Fruit fly (Drosophila melanogaster) whole organism, prepupa: ENCODE data around the gene CG2202.
A peak's percentile ranks its signal among the peaks of the same experiment; 100 is the strongest.

Source experiments
- Blimp-1 ChIP-seq: fragments of 200-800 bp; sonication (Bioruptor generic); optimal IDR thresholded peaks from 3 replicates; lab custom pipeline; 2017; ENCODE audit warnings: missing biosample characterization, missing genetic modification characterization, mild to moderate bottlenecking, moderate library complexity, missing genetic modification reagents
- CG10631 ChIP-seq: fragments of 200-800 bp; sonication (Bioruptor generic); optimal IDR thresholded peaks from 2 replicates; lab custom pipeline; 2016; ENCODE audit warnings: missing biosample characterization, missing genetic modification characterization
- CG10669 ChIP-seq: fragments of 200-800 bp; sonication (Bioruptor generic); optimal IDR thresholded peaks from 3 replicates; lab custom pipeline; 2018; ENCODE audit warnings: missing biosample characterization, mild to moderate bottlenecking, missing genetic modification characterization, moderate library complexity
- CG11762 ChIP-seq: fragments of 200-800 bp; sonication (Bioruptor generic); optimal IDR thresholded peaks from 3 replicates; lab custom pipeline; 2016; ENCODE audit warnings: missing biosample characterization, missing genetic modification characterization; ENCODE audit not compliant: insufficient read depth
- CG11902 ChIP-seq: fragments of 200-800 bp; sonication (Bioruptor generic); optimal IDR thresholded peaks from 3 replicates; lab custom pipeline; 2016; ENCODE audit warnings: missing biosample characterization, missing genetic modification characterization
- CG15336 ChIP-seq: fragments of 200-800 bp; sonication (Bioruptor generic); IDR thresholded peaks from 2 replicates; pipeline ENCODE4 v1.3.6; 2022; ENCODE audit warnings: missing biosample characterization, missing genetic modification characterization
- CG1621 ChIP-seq: fragments of 200-800 bp; sonication (Bioruptor generic); optimal IDR thresholded peaks from 3 replicates; lab custom pipeline; 2018; ENCODE audit warnings: missing biosample characterization, mild to moderate bottlenecking, missing genetic modification characterization
- CG3032 ChIP-seq: fragments of 200-800 bp; optimal IDR thresholded peaks from 2 replicates; lab custom pipeline; 2019; ENCODE audit warnings: missing biosample characterization, mild to moderate bottlenecking, missing genetic modification characterization, moderate library complexity
- CG32006 ChIP-seq: fragments of 200-800 bp; sonication (Bioruptor generic); optimal IDR thresholded peaks from 3 replicates; lab custom pipeline; 2017; ENCODE audit warnings: missing biosample characterization, mild to moderate bottlenecking, missing genetic modification characterization
- CG34406 ChIP-seq: fragments of 200-800 bp; sonication (Bioruptor generic); optimal IDR thresholded peaks from 3 replicates; lab custom pipeline; 2016; ENCODE audit warnings: missing biosample characterization, missing genetic modification characterization
- CG4318 ChIP-seq: fragments of 200-800 bp; sonication (Bioruptor generic); optimal IDR thresholded peaks from 3 replicates; lab custom pipeline; 2017; ENCODE audit warnings: missing biosample characterization, mild to moderate bottlenecking, missing genetic modification characterization
- CG6854 ChIP-seq: fragments of 200-800 bp; sonication (Bioruptor generic); optimal IDR thresholded peaks from 2 replicates; lab custom pipeline; 2017; ENCODE audit warnings: missing biosample characterization, mild to moderate bottlenecking, missing genetic modification characterization
- CG7368 ChIP-seq: fragments of 200-800 bp; sonication (Bioruptor generic); optimal IDR thresholded peaks from 3 replicates; lab custom pipeline; 2016; ENCODE audit warnings: missing biosample characterization, missing genetic modification characterization
- CG8119 ChIP-seq: fragments of 200-800 bp; sonication (Bioruptor generic); IDR thresholded peaks from 3 replicates; pipeline ENCODE4 v1.3.6; 2022; ENCODE audit warnings: missing biosample characterization, missing genetic modification characterization
- CG8632 ChIP-seq: fragments of 200-800 bp; sonication (Bioruptor generic); optimal IDR thresholded peaks from 3 replicates; lab custom pipeline; 2016; ENCODE audit warnings: missing biosample characterization, missing genetic modification characterization
- CG9139 ChIP-seq: fragments of 200-800 bp; sonication (Bioruptor generic); optimal IDR thresholded peaks from 3 replicates; lab custom pipeline; 2017; ENCODE audit warnings: missing biosample characterization, mild to moderate bottlenecking, missing genetic modification characterization
- Eip75B ChIP-seq: fragments of 200-800 bp; sonication (Bioruptor generic); optimal IDR thresholded peaks from 3 replicates; lab custom pipeline; 2016; ENCODE audit warnings: missing biosample characterization, missing genetic modification characterization
- Eip78C ChIP-seq: fragments of 200-800 bp; sonication (Bioruptor generic); peaks from one replicate; lab custom pipeline; 2016; ENCODE audit warnings: missing biosample characterization, missing genetic modification characterization
- Gug ChIP-seq: fragments of 200-800 bp; sonication (Bioruptor generic); IDR thresholded peaks from 2 replicates; pipeline ENCODE4 v1.3.6; 2022; ENCODE audit warnings: missing biosample characterization, missing genetic modification characterization
- Hr38 ChIP-seq: sonication (Bioruptor generic); optimal IDR thresholded peaks from 2 replicates; lab custom pipeline; 2016; ENCODE audit warnings: missing biosample characterization, missing genetic modification characterization
- Hr4 ChIP-seq: fragments of 200-800 bp; sonication (Bioruptor generic); optimal IDR thresholded peaks from 3 replicates; lab custom pipeline; 2016; ENCODE audit warnings: missing biosample characterization, missing genetic modification characterization
- Lpt ChIP-seq: fragments of 200-800 bp; sonication (Bioruptor generic); optimal IDR thresholded peaks from 3 replicates; lab custom pipeline; 2016; ENCODE audit warnings: missing biosample characterization, missing genetic modification characterization
- OdsH ChIP-seq: fragments of 200-800 bp; sonication (Bioruptor generic); optimal IDR thresholded peaks from 3 replicates; lab custom pipeline; 2016; ENCODE audit warnings: missing biosample characterization, missing genetic modification characterization
- Sox14 ChIP-seq: fragments of 200-800 bp; sonication (Bioruptor generic); optimal IDR thresholded peaks from 3 replicates; lab custom pipeline; 2016; ENCODE audit warnings: missing biosample characterization, missing genetic modification characterization
- acj6 ChIP-seq: fragments of 200-800 bp; sonication (Bioruptor generic); optimal IDR thresholded peaks from 3 replicates; lab custom pipeline; 2016; ENCODE audit warnings: missing biosample characterization, missing genetic modification characterization
- cyc ChIP-seq: fragments of 200-800 bp; sonication (Bioruptor generic); optimal IDR thresholded peaks from 3 replicates; lab custom pipeline; 2016; ENCODE audit warnings: missing biosample characterization, missing genetic modification characterization
- dac ChIP-seq: fragments of 200-800 bp; sonication (Bioruptor generic); optimal IDR thresholded peaks from 2 replicates; lab custom pipeline; 2017; ENCODE audit warnings: missing biosample characterization, mild to moderate bottlenecking, missing genetic modification characterization
- dsx ChIP-seq: fragments of 200-800 bp; optimal IDR thresholded peaks from 3 replicates; lab custom pipeline; 2019; ENCODE audit warnings: missing biosample characterization, mild to moderate bottlenecking, missing genetic modification characterization, moderate library complexity; ENCODE audit not compliant: poor library complexity, severe bottlenecking
- eg ChIP-seq: fragments of 200-800 bp; sonication (Bioruptor generic); IDR thresholded peaks from 3 replicates; pipeline ENCODE4 v1.3.6; 2022; ENCODE audit warnings: missing biosample characterization, missing genetic modification characterization
- esn ChIP-seq: fragments of 200-800 bp; sonication (Bioruptor generic); optimal IDR thresholded peaks from 2 replicates; lab custom pipeline; 2016; ENCODE audit warnings: missing biosample characterization, mild to moderate bottlenecking, missing genetic modification characterization, moderate library complexity
- fd59A ChIP-seq: fragments of 200-800 bp; sonication (Bioruptor generic); optimal IDR thresholded peaks from 2 replicates; lab custom pipeline; 2017; ENCODE audit warnings: missing biosample characterization, mild to moderate bottlenecking, missing genetic modification characterization, missing genetic modification reagents
- fd85E ChIP-seq: fragments of 200-800 bp; sonication (Bioruptor generic); optimal IDR thresholded peaks from 3 replicates; lab custom pipeline; 2016; ENCODE audit warnings: missing biosample characterization, missing genetic modification characterization
- fkh ChIP-seq: fragments of 200-800 bp; sonication (Bioruptor generic); optimal IDR thresholded peaks from 3 replicates; lab custom pipeline; 2017; ENCODE audit warnings: missing biosample characterization, mild to moderate bottlenecking, missing genetic modification characterization, moderate library complexity
- lz ChIP-seq: fragments of 200-800 bp; sonication (Bioruptor generic); optimal IDR thresholded peaks from 3 replicates; lab custom pipeline; 2016; ENCODE audit warnings: missing biosample characterization, missing genetic modification characterization
- net ChIP-seq: fragments of 200-800 bp; sonication (Bioruptor generic); optimal IDR thresholded peaks from 3 replicates; lab custom pipeline; 2016; ENCODE audit warnings: missing biosample characterization, missing genetic modification characterization
- pdm3 ChIP-seq: fragments of 200-800 bp; sonication (Bioruptor generic); optimal IDR thresholded peaks from 3 replicates; lab custom pipeline; 2016; ENCODE audit warnings: missing biosample characterization, missing genetic modification characterization
- spab ChIP-seq: fragments of 200-800 bp; sonication (Bioruptor generic); optimal IDR thresholded peaks from 2 replicates; lab custom pipeline; 2017; ENCODE audit warnings: missing biosample characterization, mild to moderate bottlenecking, missing genetic modification characterization, missing genetic modification reagents
- ss ChIP-seq, 2 experiments: fragments of 200-800 bp; sonication (Bioruptor generic); optimal IDR thresholded peaks; 2 replicates in 1 of 2; 3 replicates in 1 of 2; lab custom pipeline; 2017 to 2018; ENCODE audit warnings: mild to moderate bottlenecking in 2 of 2, missing biosample characterization in 2 of 2, missing genetic modification characterization in 2 of 2, moderate library complexity in 1 of 2
- svp ChIP-seq: fragments of 200-800 bp; sonication (Bioruptor generic); peaks from one replicate; lab custom pipeline; 2016; ENCODE audit warnings: missing biosample characterization, missing genetic modification characterization
- topi ChIP-seq: fragments of 200-800 bp; sonication (Bioruptor generic); optimal IDR thresholded peaks from 3 replicates; lab custom pipeline; 2016; ENCODE audit warnings: missing biosample characterization, missing genetic modification characterization

CG2202 gene

DNA sequence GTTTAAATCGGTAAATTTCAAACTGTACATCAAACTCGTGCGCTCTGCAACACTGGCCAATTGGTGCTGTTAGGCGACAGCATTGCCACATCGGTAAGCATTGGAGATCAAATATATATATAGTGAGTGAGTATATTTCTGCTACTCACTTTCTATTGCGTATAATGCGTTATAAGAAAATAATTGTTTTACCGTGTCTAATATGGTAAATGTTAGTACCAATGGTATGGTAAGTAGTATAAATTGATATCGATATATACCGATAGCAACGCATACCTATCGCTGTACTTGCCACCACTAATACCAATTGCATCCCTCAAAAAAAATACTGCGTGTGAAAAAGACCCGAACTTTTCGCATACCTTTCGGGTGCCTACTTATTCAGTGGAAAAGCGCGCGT, 8.8 kb downstream of the CG2202 start, which contains the start of the genes sofe and CG2186 (continued):
- TF ChIP-seq CG9139 (GFP tag; lab: Kevin White, UChicago): no peak
- TF ChIP-seq Hr4: no peak
- no peak for TF ChIP-seq acj6
- no peak for TF ChIP-seq OdsH (GFP tag; lab: Kevin White, UChicago)
- peak; percentile 31 for TF ChIP-seq CG3032 (tag; lab: Kevin White, UChicago)
- TF ChIP-seq CG4318 (GFP tag; lab: Kevin White, UChicago): no peak
- TF ChIP-seq Eip75B (GFP tag; lab: Kevin White, UChicago): no peak

DNA sequence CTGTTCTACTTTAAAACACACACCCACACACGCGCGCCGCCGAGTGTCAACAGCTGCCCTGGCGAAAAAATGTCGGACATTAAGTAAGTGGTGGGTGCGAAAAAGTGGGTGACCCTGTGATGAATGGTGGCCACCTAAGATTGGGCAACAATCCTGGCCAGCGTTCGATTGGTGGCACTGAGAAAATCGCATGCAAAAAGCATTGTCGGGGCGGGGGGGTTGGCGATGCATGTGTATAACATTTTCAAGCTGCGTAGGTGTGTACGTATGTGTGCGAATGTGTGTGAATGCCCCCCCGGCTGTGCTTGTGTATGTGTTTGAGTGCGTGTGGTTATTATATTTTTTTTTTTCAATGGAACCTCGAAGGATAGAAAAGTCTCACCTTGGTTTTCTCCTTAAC, 9.3 kb downstream of the CG2202 start:
- no peak for TF ChIP-seq cyc
- no peak for TF ChIP-seq Eip75B (GFP tag; lab: Kevin White, UChicago)
- TF ChIP-seq ss (GFP tag; optimal IDR thresholded peaks at IDR 0.05; lab: Kevin White, UChicago): no peak
- TF ChIP-seq CG1621 (tag; lab: Kevin White, UChicago): no peak
- no peak for TF ChIP-seq CG11902 (GFP tag; lab: Kevin White, UChicago)
- no peak for TF ChIP-seq lz (GFP tag; lab: Kevin White, UChicago)
- TF ChIP-seq esn: no peak
- TF ChIP-seq acj6: no peak
- TF ChIP-seq CG6854 (GFP tag; lab: Kevin White, UChicago): no peak
- TF ChIP-seq svp (GFP tag; lab: Kevin White, UChicago): no peak
- no peak for TF ChIP-seq Hr38 (GFP tag; lab: Kevin White, UChicago)

DNA sequence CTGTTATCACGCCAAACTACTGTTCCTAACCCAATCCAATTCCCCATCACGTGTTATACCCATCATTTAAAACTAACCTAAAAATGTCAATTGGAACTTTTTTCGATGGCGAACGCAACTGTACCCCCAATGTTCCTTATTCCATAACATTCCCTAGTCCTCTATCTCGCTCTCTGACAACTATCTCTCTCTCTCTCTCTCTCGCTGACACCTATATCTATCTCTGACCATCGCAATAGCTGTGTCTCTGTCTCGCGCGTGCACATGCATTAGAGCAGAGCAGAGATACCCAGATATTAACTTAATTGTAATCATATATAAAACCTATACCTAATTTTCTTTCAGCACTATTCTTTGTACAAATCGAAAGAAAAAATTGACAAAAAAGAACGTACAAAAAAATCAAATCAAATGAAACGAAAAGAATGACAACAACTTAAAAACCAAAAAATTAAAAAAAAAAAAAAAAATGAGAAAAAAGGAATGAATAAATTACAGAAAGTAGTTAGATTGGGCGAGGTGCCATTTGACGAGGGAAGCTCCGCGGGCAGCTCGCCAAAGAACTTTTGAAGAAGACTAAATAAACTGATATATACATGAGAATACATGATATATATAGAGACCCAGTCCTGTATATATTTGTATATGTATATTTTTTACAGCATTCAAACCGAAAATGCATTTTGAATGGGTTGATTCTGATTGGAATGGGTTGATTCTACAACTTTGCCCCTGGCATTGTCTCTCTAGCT, 17.2 kb downstream of the CG2202 start:
- TF ChIP-seq esn (no peak), dac (GFP tag; lab: Kevin White, UChicago) (no peak), cyc (no peak), topi (no peak), CG1621 (tag; lab: Kevin White, UChicago) (no peak), CG7368 (GFP tag; lab: Kevin White, UChicago) (no peak), spab (GFP tag; lab: Kevin White, UChicago) (no peak), Sox14 (GFP tag; lab: Kevin White, UChicago) (no peak), fd59A (GFP tag; lab: Kevin White, UChicago) (no peak), CG15336 (no peak), fkh (no peak), Eip78C (GFP tag; lab: Kevin White, UChicago) (no peak), fd85E (GFP tag; lab: Kevin White, UChicago) (no peak), CG11762 (GFP tag; lab: Kevin White, UChicago) (no peak), CG32006 (GFP tag; lab: Kevin White, UChicago) (no peak), Lpt (no peak), CG10631 (GFP tag; lab: Kevin White, UChicago) (no peak), pdm3 (GFP tag; lab: Kevin White, UChicago) (no peak), Hr4 (no peak)

DNA sequence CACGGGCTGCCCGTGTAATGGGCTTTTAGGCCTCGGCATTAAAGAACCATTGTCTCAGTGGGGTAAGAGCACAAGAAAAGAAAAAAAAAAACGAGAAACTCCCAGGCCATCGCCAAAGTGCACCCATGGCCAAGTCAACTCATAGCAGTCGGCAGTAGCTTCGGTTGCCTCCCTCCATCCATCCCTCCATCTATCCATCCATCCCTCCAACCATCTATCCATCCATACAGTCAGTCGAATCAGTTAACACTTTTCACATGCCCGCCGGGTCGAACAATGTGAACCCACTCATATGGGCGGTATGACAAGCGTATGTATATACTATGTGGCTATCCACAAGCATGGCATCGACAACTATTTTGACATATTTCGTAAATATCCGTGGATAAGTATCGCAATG, 19.1 kb downstream of the CG2202 start:
- TF ChIP-seq CG34406 (GFP tag; lab: Kevin White, UChicago): no peak
- TF ChIP-seq dsx (GFP tag; lab: Kevin White, UChicago): no peak
- no peak for TF ChIP-seq OdsH (GFP tag; lab: Kevin White, UChicago)
- TF ChIP-seq Blimp-1: no peak
- TF ChIP-seq Gug (GFP tag; lab: Robert Waterston, UW): no peak
- no peak for TF ChIP-seq CG1621 (tag; lab: Kevin White, UChicago)
- no peak for TF ChIP-seq Eip75B (GFP tag; lab: Kevin White, UChicago)
- no peak for TF ChIP-seq CG8119 (GFP tag; lab: Robert Waterston, UW)
- TF ChIP-seq CG10669 (GFP tag; lab: Kevin White, UChicago): no peak
- TF ChIP-seq net (GFP tag; lab: Kevin White, UChicago): no peak
- no peak for TF ChIP-seq CG8632 (GFP tag; lab: Kevin White, UChicago)
- TF ChIP-seq eg: no peak
